Worm (Caenorhabditis elegans) whole organism, L4/young adult: ENCODE results near the gene C49A9.9.

ENCODE experiments used
- dao-5 ChIP-seq: sonication (generic microtip); optimal IDR thresholded peaks from 2 replicates; lab custom pipeline; 2016; ENCODE audit warnings: missing genotype, missing genetic modification characterization, moderate library complexity, missing compliant biosample characterization
- him-1 ChIP-seq: sonication (generic microtip); optimal IDR thresholded peaks from 2 replicates; lab custom pipeline; 2016; ENCODE audit warnings: missing genotype, missing genetic modification reagents, missing genetic modification characterization, missing compliant biosample characterization

DNA sequence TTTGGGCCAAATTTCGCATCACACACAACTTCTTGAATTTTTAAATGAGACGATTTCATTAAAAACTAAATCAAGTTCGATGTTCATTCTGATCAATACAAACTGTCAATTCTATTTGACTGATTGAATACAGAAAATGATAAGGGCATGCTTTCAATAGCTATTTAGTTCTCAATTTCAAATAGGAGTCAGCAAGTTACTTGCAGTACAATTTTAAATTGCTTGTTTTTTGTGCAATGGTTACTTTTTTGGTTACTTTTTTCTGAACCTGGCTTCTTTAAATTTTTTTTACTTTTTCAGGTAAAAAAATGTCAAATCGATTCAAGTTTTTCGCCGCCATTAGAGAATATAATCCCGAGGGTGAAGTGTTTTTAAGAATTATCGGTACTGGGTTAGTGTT, 8.0 kb downstream of the C49A9.9 start, which contains the start of gene C49A9.2:
- TF ChIP-seq dao-5 (tag; lab: Kevin White, UChicago) (no peak), him-1 (tag; lab: Kevin White, UChicago) (no peak)
